Fruit fly (Drosophila melanogaster): Measurements from ENCODE around the gene CG43163.

Gene CG43163

DNA sequence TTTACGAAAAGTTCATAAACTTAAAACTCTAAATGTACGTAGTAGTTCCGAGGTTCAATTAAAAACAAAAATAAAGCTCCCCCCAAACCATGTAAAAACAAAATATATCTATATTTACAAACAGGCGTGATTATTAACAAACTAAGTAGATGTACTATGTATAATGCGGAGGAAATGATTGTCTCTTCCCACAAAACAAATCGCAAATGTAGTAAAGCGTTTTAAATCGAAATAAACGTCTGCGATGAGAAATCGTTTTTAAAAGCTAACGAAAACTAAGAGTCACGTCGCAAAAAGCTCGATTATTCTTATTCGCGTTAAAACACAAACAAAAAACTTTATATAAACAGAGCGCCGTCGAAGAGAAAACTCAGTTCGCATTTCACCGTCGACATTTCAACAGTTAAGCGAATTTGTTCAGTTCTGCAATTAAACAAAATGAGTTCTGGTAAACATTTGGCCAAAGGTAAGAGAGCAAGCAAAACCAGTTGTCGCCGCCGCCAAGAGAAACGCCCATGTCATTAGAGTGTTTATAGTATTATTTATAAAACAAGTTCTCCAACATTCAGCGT is 11.7 kb upstream of the CG43163 start, which contains the start of gene GstO3:
Gene GstO3, plus strand, starts transcription at position 370 of the 572 bp plus-strand sequence.
- TF ChIP-seq CG14655 (GFP tag; optimal IDR thresholded peaks at IDR 0.05) (no peak), Ets98B (GFP tag; IDR thresholded peaks at IDR 0.05) (peak; percentile 65), CG8301 (tag; optimal IDR thresholded peaks at IDR 0.05) (peak; percentile 28), CG13204 (GFP tag; optimal IDR thresholded peaks at IDR 0.05) (no peak), CG12605 (GFP tag; IDR thresholded peaks at IDR 0.05) (peak; percentile 80), gl (tag; optimal IDR thresholded peaks at IDR 0.05) (peak; percentile 71), Pif1B (GFP tag; optimal IDR thresholded peaks at IDR 0.05) (peak; percentile 49), CG32121 (GFP tag; IDR thresholded peaks at IDR 0.05) (peak; percentile 34; the same call in 1 of the 2 replicates), CG17806 (tag; optimal IDR thresholded peaks at IDR 0.05) (no peak), CG34367 (tag; optimal IDR thresholded peaks at IDR 0.05) (peak; percentile 1), Snoo (tag; optimal IDR thresholded peaks at IDR 0.05) (peak; percentile 49), CG15710 (tag; optimal IDR thresholded peaks at IDR 0.05) (peak; percentile 12), CG10348 (GFP tag; IDR thresholded peaks at IDR 0.05) (no peak), CG8159 (tag; optimal IDR thresholded peaks at IDR 0.05) (no peak)

DNA sequence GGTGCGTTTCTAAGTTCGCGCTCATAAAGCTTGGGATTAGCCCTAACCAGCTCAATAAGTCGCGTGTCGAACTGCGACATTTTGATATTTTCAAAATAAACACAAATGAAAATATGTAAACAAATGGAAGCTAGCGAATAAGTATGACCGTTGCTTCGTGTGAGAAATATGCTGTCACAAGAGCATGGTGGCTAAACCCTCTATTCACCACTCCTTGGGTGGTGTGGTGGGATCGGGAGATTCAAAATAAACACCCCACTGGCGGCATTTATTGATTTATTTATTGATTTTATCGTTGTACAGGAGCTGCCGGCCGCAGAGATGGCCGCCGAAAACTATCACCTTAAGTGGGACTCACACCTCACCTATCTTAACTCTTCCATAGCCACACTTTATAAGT is 7.8 kb upstream of the CG43163 start, which contains the start of gene CG6683:
Gene CG6683, minus strand, starts transcription at position 154 of the 400 bp plus-strand sequence.
- no peak for TF ChIP-seq EcR (GFP tag; optimal IDR thresholded peaks at IDR 0.05)
- no peak for TF ChIP-seq gl (tag; optimal IDR thresholded peaks at IDR 0.05)
- TF ChIP-seq CG13204 (GFP tag; optimal IDR thresholded peaks at IDR 0.05): no peak
- TF ChIP-seq Pif1A (GFP tag; optimal IDR thresholded peaks at IDR 0.05): no peak
- TF ChIP-seq CG8159 (tag; optimal IDR thresholded peaks at IDR 0.05): no peak
- TF ChIP-seq CG17806 (tag; optimal IDR thresholded peaks at IDR 0.05): no peak
- TF ChIP-seq D1 (tag; optimal IDR thresholded peaks at IDR 0.05): no peak
- TF ChIP-seq CG34367 (tag; optimal IDR thresholded peaks at IDR 0.05): no peak
- no peak for TF ChIP-seq Snoo (tag; optimal IDR thresholded peaks at IDR 0.05)
- no peak for TF ChIP-seq CG12605 (GFP tag; IDR thresholded peaks at IDR 0.05)
- TF ChIP-seq Ets98B (GFP tag; IDR thresholded peaks at IDR 0.05): no peak
- TF ChIP-seq Pif1B (GFP tag; optimal IDR thresholded peaks at IDR 0.05): no peak
- TF ChIP-seq CG32121 (GFP tag; IDR thresholded peaks at IDR 0.05): no peak
- no peak for TF ChIP-seq CG8301 (tag; optimal IDR thresholded peaks at IDR 0.05)
- TF ChIP-seq CG4496 (GFP tag; IDR thresholded peaks at IDR 0.05): no peak
- no peak for TF ChIP-seq CG14655 (GFP tag; optimal IDR thresholded peaks at IDR 0.05)
- TF ChIP-seq rn (GFP tag; IDR thresholded peaks at IDR 0.05): no peak
- no peak for TF ChIP-seq CG10348 (GFP tag; IDR thresholded peaks at IDR 0.05)

DNA sequence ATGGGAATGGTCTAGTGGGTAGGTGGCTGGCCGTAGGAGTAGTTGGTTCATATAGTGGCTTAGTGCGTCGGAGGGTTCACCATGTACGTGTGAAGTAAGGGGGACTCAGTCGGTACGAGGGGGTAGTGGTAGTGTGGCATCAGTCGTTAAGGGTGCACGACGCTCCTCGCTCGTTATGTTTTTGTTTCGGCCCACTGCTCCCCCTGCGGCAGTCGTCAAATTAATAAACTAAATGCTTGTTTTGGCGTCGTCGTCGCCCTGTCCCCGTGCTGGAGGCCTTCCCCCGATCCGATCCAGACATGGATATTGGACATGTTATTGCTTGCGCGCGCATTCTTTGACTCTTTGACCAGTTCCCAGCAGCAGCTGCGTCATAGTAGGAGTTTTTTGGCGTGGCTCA is 6.3 kb upstream of the CG43163 start:
- TF ChIP-seq Ets98B (GFP tag; IDR thresholded peaks at IDR 0.05): no peak
- TF ChIP-seq gl (tag; optimal IDR thresholded peaks at IDR 0.05): no peak
- no peak for TF ChIP-seq CG9948 (tag; optimal IDR thresholded peaks at IDR 0.05)
- TF ChIP-seq Pif1A (GFP tag; optimal IDR thresholded peaks at IDR 0.05): no peak
- TF ChIP-seq CG8159 (tag; optimal IDR thresholded peaks at IDR 0.05): no peak
- no peak for TF ChIP-seq CG17806 (tag; optimal IDR thresholded peaks at IDR 0.05)
- TF ChIP-seq fd96Ca (GFP tag; IDR thresholded peaks at IDR 0.05): no peak
- TF ChIP-seq Pif1B (GFP tag; optimal IDR thresholded peaks at IDR 0.05): no peak
- TF ChIP-seq CG15710 (tag; optimal IDR thresholded peaks at IDR 0.05): no peak
- no peak for TF ChIP-seq CG8301 (tag; optimal IDR thresholded peaks at IDR 0.05)
- TF ChIP-seq CG10348 (GFP tag; IDR thresholded peaks at IDR 0.05): no peak
- TF ChIP-seq CG13204 (GFP tag; optimal IDR thresholded peaks at IDR 0.05): no peak
- TF ChIP-seq CG34367 (tag; optimal IDR thresholded peaks at IDR 0.05): no peak
- no peak for TF ChIP-seq CG32121 (GFP tag; IDR thresholded peaks at IDR 0.05)
- TF ChIP-seq rn (GFP tag; IDR thresholded peaks at IDR 0.05): no peak
- no peak for TF ChIP-seq CG12605 (GFP tag; IDR thresholded peaks at IDR 0.05)
- TF ChIP-seq CG4496 (GFP tag; IDR thresholded peaks at IDR 0.05): no peak

DNA sequence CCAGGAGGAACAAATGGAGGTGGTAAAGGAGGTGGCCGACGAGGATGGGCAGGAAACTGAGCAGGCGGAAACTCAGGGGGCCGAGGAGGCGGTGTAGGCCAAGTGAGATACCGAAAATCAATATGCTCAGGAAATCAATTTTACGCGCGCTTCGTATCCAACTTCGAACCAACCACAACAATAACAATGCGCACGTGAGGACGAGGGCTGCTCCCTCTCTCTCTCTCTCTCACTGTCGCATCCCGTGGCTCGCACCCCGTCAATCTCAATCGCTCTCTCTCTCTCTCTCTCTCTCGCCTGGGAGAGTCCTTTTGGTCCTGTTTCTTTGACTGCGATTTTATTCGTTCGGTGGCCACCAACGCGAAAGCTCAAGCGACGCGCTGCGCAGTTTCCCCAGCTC is 5.5 kb upstream of the CG43163 start, which contains the start of gene CG6765:
Gene CG6765, plus strand, starts transcription at position 340 of the 400 bp plus-strand sequence.
- TF ChIP-seq Ets98B (GFP tag; IDR thresholded peaks at IDR 0.05) (no peak), CG9948 (tag; optimal IDR thresholded peaks at IDR 0.05) (no peak), EcR (GFP tag; optimal IDR thresholded peaks at IDR 0.05) (no peak), Pif1B (GFP tag; optimal IDR thresholded peaks at IDR 0.05) (no peak), CG34367 (tag; optimal IDR thresholded peaks at IDR 0.05) (no peak), gl (tag; optimal IDR thresholded peaks at IDR 0.05) (no peak), CG8301 (tag; optimal IDR thresholded peaks at IDR 0.05) (no peak), D1 (tag; optimal IDR thresholded peaks at IDR 0.05) (no peak), CG4496 (GFP tag; IDR thresholded peaks at IDR 0.05) (no peak), rn (GFP tag; IDR thresholded peaks at IDR 0.05) (no peak), CG12605 (GFP tag; IDR thresholded peaks at IDR 0.05) (no peak), CG15710 (tag; optimal IDR thresholded peaks at IDR 0.05) (no peak), CG13204 (GFP tag; optimal IDR thresholded peaks at IDR 0.05) (no peak), CG14655 (GFP tag; optimal IDR thresholded peaks at IDR 0.05) (no peak), CG17806 (tag; optimal IDR thresholded peaks at IDR 0.05) (no peak)

DNA sequence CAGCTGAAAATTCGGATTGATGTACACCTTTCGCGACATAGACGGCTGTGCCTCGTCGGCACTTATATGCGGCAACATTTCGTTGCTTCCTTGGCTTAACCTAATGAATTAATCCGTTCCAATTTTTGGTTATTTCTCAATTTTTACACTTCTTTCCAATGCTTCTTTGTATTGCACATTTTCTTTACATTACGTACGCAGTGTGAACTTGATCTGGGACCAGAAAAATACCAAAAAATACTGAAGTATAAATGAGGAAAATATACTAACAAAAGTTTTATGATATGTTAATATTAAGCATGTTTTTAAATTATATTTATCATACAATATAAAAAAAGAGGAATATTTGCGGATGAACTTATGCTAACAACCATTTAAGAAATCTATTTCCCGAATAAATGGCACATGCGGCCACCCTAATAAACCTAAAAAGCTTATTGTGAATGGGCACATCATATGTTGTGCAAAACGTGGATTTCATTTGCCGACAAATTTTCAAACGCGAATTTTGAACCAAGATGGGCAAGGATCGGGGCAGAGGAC is 2.7 kb upstream of the CG43163 start, which contains the start of the genes ZC3H3 and Pus7:
Gene ZC3H3, minus strand, starts transcription at position 197 of the 543 bp plus-strand sequence.
Gene Pus7, plus strand, starts transcription at position 437 of the 543 bp plus-strand sequence.
- peak; percentile 55 for TF ChIP-seq CG8159 (tag; optimal IDR thresholded peaks at IDR 0.05)
- TF ChIP-seq CG9948 (tag; optimal IDR thresholded peaks at IDR 0.05): no peak
- TF ChIP-seq Pif1B (GFP tag; optimal IDR thresholded peaks at IDR 0.05): no peak
- TF ChIP-seq CG17806 (tag; optimal IDR thresholded peaks at IDR 0.05): peak; percentile 7
- TF ChIP-seq rn (GFP tag; IDR thresholded peaks at IDR 0.05): no peak

DNA sequence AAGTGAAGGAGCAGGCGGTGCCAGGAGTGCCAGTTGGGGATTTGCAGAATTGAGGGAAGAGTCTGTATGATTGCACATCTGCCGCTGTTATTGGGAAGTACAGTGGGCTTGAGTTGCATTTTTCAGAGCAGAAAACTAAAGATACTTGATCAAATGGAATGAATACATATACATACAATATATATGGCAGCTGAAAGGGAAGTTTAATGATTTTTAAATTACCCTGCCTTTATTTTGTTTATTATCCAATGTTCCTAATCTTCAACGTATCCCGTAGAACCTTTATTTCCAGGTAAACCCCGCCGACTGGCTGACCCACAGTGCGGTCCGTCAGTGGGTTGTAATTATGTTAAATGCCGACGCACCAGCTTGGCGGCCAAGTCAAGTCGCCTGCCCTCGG is 26.0 kb downstream of the CG43163 start:
- TF ChIP-seq CG13204 (GFP tag; optimal IDR thresholded peaks at IDR 0.05): no peak
- TF ChIP-seq CG12605 (GFP tag; IDR thresholded peaks at IDR 0.05): no peak
- TF ChIP-seq CG14655 (GFP tag; optimal IDR thresholded peaks at IDR 0.05): no peak
- TF ChIP-seq Ets98B (GFP tag; IDR thresholded peaks at IDR 0.05): no peak
- TF ChIP-seq CG10348 (GFP tag; IDR thresholded peaks at IDR 0.05): no peak
- TF ChIP-seq Pif1A (GFP tag; optimal IDR thresholded peaks at IDR 0.05): no peak
- no peak for TF ChIP-seq CG34367 (tag; optimal IDR thresholded peaks at IDR 0.05)
- no peak for TF ChIP-seq rn (GFP tag; IDR thresholded peaks at IDR 0.05)
- no peak for TF ChIP-seq CG8159 (tag; optimal IDR thresholded peaks at IDR 0.05)
- TF ChIP-seq CG4496 (GFP tag; IDR thresholded peaks at IDR 0.05): no peak
- TF ChIP-seq EcR (GFP tag; optimal IDR thresholded peaks at IDR 0.05): no peak
- TF ChIP-seq gl (tag; optimal IDR thresholded peaks at IDR 0.05): no peak
- no peak for TF ChIP-seq D1 (tag; optimal IDR thresholded peaks at IDR 0.05)

All from whole organism, pupa.